Fruit fly (Drosophila melanogaster) whole organism, adult: ENCODE results near the gene CG5823.

ENCODE experiments used
- CG12768 ChIP-seq: fragments of 200-800 bp; sonication (Bioruptor generic); optimal IDR thresholded peaks from 2 replicates; lab custom pipeline; 2017; ENCODE audit warnings: missing biosample characterization, missing genetic modification characterization, mild to moderate bottlenecking, moderate library complexity, missing genetic modification reagents
- CG14711 ChIP-seq: fragments of 200-800 bp; sonication (Bioruptor generic); optimal IDR thresholded peaks from 2 replicates; lab custom pipeline; 2018; ENCODE audit warnings: missing biosample characterization, mild to moderate bottlenecking, missing genetic modification characterization, moderate library complexity
- CG33017 ChIP-seq: fragments of 200-800 bp; sonication (Bioruptor generic); optimal IDR thresholded peaks from 2 replicates; lab custom pipeline; 2018; ENCODE audit warnings: missing biosample characterization, mild to moderate bottlenecking, missing genetic modification characterization, moderate library complexity
- Mnt ChIP-seq: fragments of 200-800 bp; sonication (Bioruptor generic); optimal IDR thresholded peaks from 2 replicates; lab custom pipeline; 2016; ENCODE audit warnings: missing biosample characterization, mild to moderate bottlenecking, missing genetic modification characterization
- bab1 ChIP-seq: fragments of 200-800 bp; sonication (Bioruptor generic); optimal IDR thresholded peaks from 3 replicates; lab custom pipeline; 2019; ENCODE audit warnings: missing biosample characterization, mild to moderate bottlenecking, missing genetic modification characterization, moderate library complexity
- cnc ChIP-seq, 2 experiments: fragments of >200 bp; optimal IDR thresholded peaks; 2 replicates each; lab custom pipeline; 2017
- kay ChIP-seq: fragments of 200-800 bp; sonication (Bioruptor generic); peaks from one replicate; lab custom pipeline; 2016; ENCODE audit warnings: missing biosample characterization, missing genetic modification characterization, borderline replicate concordance
- ovo ChIP-seq: fragments of 200-800 bp; sonication (Bioruptor generic); optimal IDR thresholded peaks from 2 replicates; lab custom pipeline; 2016; ENCODE audit warnings: missing biosample characterization, missing genetic modification characterization
- pad ChIP-seq: fragments of 200-800 bp; sonication (Bioruptor generic); optimal IDR thresholded peaks from 3 replicates; lab custom pipeline; 2017; ENCODE audit warnings: missing biosample characterization, missing genetic modification characterization, mild to moderate bottlenecking, moderate library complexity, missing genetic modification reagents
- tj ChIP-seq: fragments of 200-800 bp; sonication (Bioruptor generic); optimal IDR thresholded peaks from 3 replicates; lab custom pipeline; 2017; ENCODE audit warnings: missing biosample characterization, mild to moderate bottlenecking, missing genetic modification characterization, moderate library complexity

DNA sequence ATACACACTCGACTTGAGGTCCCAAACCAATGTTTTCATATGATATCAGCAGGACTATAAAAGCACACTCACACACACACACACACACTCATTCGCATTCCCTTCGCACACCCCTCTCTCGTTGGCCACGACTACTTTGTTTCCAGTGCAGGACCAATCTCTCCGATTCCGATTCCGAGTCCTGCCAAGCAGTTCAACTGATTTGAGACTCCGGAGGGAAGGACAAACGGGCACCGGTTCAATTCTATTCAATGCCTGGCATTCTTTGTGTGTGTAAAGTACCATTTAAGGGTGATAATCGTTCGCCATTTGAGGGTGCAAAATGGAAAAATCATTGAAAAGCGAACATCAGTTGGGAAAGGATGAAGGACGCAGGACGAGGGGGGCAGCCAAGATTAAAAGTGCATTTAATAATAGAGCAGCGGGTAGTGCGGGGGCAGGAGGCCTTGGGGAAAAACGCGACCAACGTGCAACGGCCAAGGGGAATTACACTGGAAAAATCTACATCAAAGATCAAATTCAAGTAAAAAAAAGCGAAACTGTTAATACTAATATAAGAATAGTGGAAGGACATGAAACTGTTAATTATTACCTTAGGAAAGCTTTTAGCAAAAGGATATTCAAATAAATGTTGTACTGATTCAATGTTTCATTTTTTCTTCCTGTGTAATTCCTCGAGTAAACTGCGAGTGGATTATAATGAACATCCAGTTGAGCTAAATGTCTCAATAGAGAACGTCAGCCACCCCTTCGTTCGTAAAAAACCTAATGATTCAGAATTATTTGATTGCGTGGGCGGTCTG lies 49.5 kb upstream of the CG5823 start:
- TF ChIP-seq cnc (optimal IDR thresholded peaks at IDR 0.05; lab: Kevin White, UChicago) (no peak), bab1 (GFP tag; lab: Kevin White, UChicago) (no peak), ovo (GFP tag; lab: Kevin White, UChicago) (no peak), CG33017 (tag; lab: Kevin White, UChicago) (no peak), kay (no peak), Mnt (GFP tag; lab: Kevin White, UChicago) (no peak), CG14711 (tag; lab: Kevin White, UChicago) (no peak), pad (GFP tag; lab: Kevin White, UChicago) (no peak), tj (GFP tag; lab: Kevin White, UChicago) (no peak), CG12768 (GFP tag; lab: Kevin White, UChicago) (no peak)
